Worm (Caenorhabditis elegans): Measurements from ENCODE around the gene fbxc-20.

ce11 chrII:2379673-2380072, 39.3 kb upstream of the fbxc-20 start:
- TF ChIP-seq hmg-4 (GFP tag; optimal IDR thresholded peaks at IDR 0.05) (no peak), ama-1 (optimal IDR thresholded peaks at IDR 0.05) (no peak), tbx-37 (GFP tag; conservative IDR thresholded peaks at IDR 0.05) (no peak), ceh-36 (tag; optimal IDR thresholded peaks at IDR 0.05) (no peak), hnd-1 (tag; optimal IDR thresholded peaks at IDR 0.05) (no peak), F13C5.2 (tag; optimal IDR thresholded peaks at IDR 0.05) (no peak), scrt-1 (GFP tag; IDR thresholded peaks at IDR 0.05) (no peak)

Measured in whole organism, early embryonic.